Fruit fly (Drosophila melanogaster): ENCODE results near the gene wts.

The wts gene

dm6 chr3R:30797323-30797911 is 9.0 kb downstream of the wts start (continued):
- no peak for TF ChIP-seq CG10274 (GFP tag; optimal IDR thresholded peaks at IDR 0.05)
- no peak for TF ChIP-seq fd102C (GFP tag; optimal IDR thresholded peaks at IDR 0.05)
- no peak for TF ChIP-seq Tbp (GFP tag; optimal IDR thresholded peaks at IDR 0.05)
- peak; percentile 87 for TF ChIP-seq gem (tag; optimal IDR thresholded peaks at IDR 0.05)
- TF ChIP-seq CG1792 (GFP tag; optimal IDR thresholded peaks at IDR 0.05): no peak
- no peak for TF ChIP-seq CTCF (GFP tag; optimal IDR thresholded peaks at IDR 0.05)
- TF ChIP-seq luna (GFP tag; optimal IDR thresholded peaks at IDR 0.05): no peak
- TF ChIP-seq CG10267 (tag; optimal IDR thresholded peaks at IDR 0.05): peak; percentile 52
- peak; percentile 66 for TF ChIP-seq ranshi (GFP tag; IDR thresholded peaks at IDR 0.05)
- TF ChIP-seq fu2 (GFP tag; optimal IDR thresholded peaks at IDR 0.05): no peak
- TF ChIP-seq Ravus (GFP tag; IDR thresholded peaks at IDR 0.05): peak; percentile 41
- no peak for TF ChIP-seq CG34224 (GFP tag; IDR thresholded peaks at IDR 0.05; ENCODE audit: partially characterized antibody)
- peak in 1 of 2 experiments; percentile 79 for TF ChIP-seq Hr51 (GFP tag; optimal IDR thresholded peaks at IDR 0.05)
- TF ChIP-seq CG13775 (GFP tag; optimal IDR thresholded peaks at IDR 0.05): peak; percentile 52
- peak; percentile 34 for TF ChIP-seq chn (GFP tag; optimal IDR thresholded peaks at IDR 0.05)
- 0 out of 3 replicates have a peak, but pooled peaks have one; percentile 13 for TF ChIP-seq CG7963 (GFP tag; IDR thresholded peaks at IDR 0.05; ENCODE audit: partially characterized antibody)
- no peak for TF ChIP-seq yki (optimal IDR thresholded peaks at IDR 0.05)
- peak; percentile 69 for TF ChIP-seq fd96Cb (tag; optimal IDR thresholded peaks at IDR 0.05)
- no peak for TF ChIP-seq pzg (GFP tag; optimal IDR thresholded peaks at IDR 0.05)
- TF ChIP-seq ash1 (GFP tag; optimal IDR thresholded peaks at IDR 0.05): no peak
- TF ChIP-seq CG1602 (GFP tag; optimal IDR thresholded peaks at IDR 0.05): peak; percentile 12
- peak; percentile 45 for TF ChIP-seq sug (tag; optimal IDR thresholded peaks at IDR 0.05)
- no peak for TF ChIP-seq CG1024 (GFP tag; IDR thresholded peaks at IDR 0.05)
- TF ChIP-seq hkb (optimal IDR thresholded peaks at IDR 0.05): no peak
- TF ChIP-seq hkb (GFP tag; IDR thresholded peaks at IDR 0.05): peak; percentile 48
- TF ChIP-seq pfk (GFP tag; optimal IDR thresholded peaks at IDR 0.05): no peak
- TF ChIP-seq CG11085 (GFP tag; IDR thresholded peaks at IDR 0.05): 0 out of 2 replicates have a peak, but pooled peaks have one; percentile 29
- TF ChIP-seq al (GFP tag; IDR thresholded peaks at IDR 0.05): peak; percentile 77
- TF ChIP-seq zf30C (GFP tag; optimal IDR thresholded peaks at IDR 0.05): no peak
- TF ChIP-seq CG12155 (GFP tag; optimal IDR thresholded peaks at IDR 0.05): peak; percentile 59
- TF ChIP-seq CG18619 (GFP tag; optimal IDR thresholded peaks at IDR 0.05): peak; percentile 55
- TF ChIP-seq wek (GFP tag; optimal IDR thresholded peaks at IDR 0.05): no peak
- TF ChIP-seq CG14965 (GFP tag; optimal IDR thresholded peaks at IDR 0.05; ENCODE audit: borderline replicate concordance): no peak
- TF ChIP-seq CG4854 (GFP tag; optimal IDR thresholded peaks at IDR 0.05): no peak
- TF ChIP-seq Gug (GFP tag; IDR thresholded peaks at IDR 0.05): peak; percentile 62
- no peak for TF ChIP-seq en (GFP tag; optimal IDR thresholded peaks at IDR 0.05)
- TF ChIP-seq pan (optimal IDR thresholded peaks at IDR 0.05): no peak
- TF ChIP-seq pan (GFP tag; optimal IDR thresholded peaks at IDR 0.05 in 1 of 2, IDR thresholded peaks at IDR 0.05 in 1 of 2): peak in 1 of 2 experiments; percentile 72
- TF ChIP-seq ind (GFP tag; optimal IDR thresholded peaks at IDR 0.05): peak; percentile 68
- no peak for TF ChIP-seq CG6791 (GFP tag; IDR thresholded peaks at IDR 0.05; ENCODE audit: partially characterized antibody)
- no peak for TF ChIP-seq CG4282 (GFP tag; optimal IDR thresholded peaks at IDR 0.05)
- TF ChIP-seq nerfin-2 (GFP tag; IDR thresholded peaks at IDR 0.05; ENCODE audit: partially characterized antibody): peak; percentile 24; the same call in 1 of the 2 replicates
- TF ChIP-seq CG9727 (GFP tag; optimal IDR thresholded peaks at IDR 0.05): peak; percentile 52
- no peak for TF ChIP-seq BEAF-32 (GFP tag; optimal IDR thresholded peaks at IDR 0.05)
- TF ChIP-seq CG18476 (GFP tag; optimal IDR thresholded peaks at IDR 0.05): peak; percentile 20
- TF ChIP-seq CG10209 (GFP tag; optimal IDR thresholded peaks at IDR 0.05): peak; percentile 63
- no peak for TF ChIP-seq crp (GFP tag; optimal IDR thresholded peaks at IDR 0.05)
- TF ChIP-seq sens-2 (GFP tag; IDR thresholded peaks at IDR 0.05): no peak
- no peak for TF ChIP-seq dimm (GFP tag; IDR thresholded peaks at IDR 0.05)
- peak; percentile 76 for TF ChIP-seq tgo (GFP tag; IDR thresholded peaks at IDR 0.05)
- peak; percentile 81 for TF ChIP-seq CG2678 (tag; optimal IDR thresholded peaks at IDR 0.05)

All from whole organism, embryonic.